Fruit fly (Drosophila melanogaster): ENCODE measurements around the gene Arl8.

- TF ChIP-seq rn (GFP tag; IDR thresholded peaks at IDR 0.05) (no peak), EcR (GFP tag; optimal IDR thresholded peaks at IDR 0.05) (no peak), D1 (tag; optimal IDR thresholded peaks at IDR 0.05) (no peak), Ets98B (GFP tag; IDR thresholded peaks at IDR 0.05) (no peak), CG17806 (tag; optimal IDR thresholded peaks at IDR 0.05) (no peak), Pif1B (GFP tag; optimal IDR thresholded peaks at IDR 0.05) (no peak)
Observed at dm6 chr3R:8145764-8146163, 19.4 kb downstream of the Arl8 start.
